Worm (Caenorhabditis elegans) whole organism, young adult: Measurements from ENCODE around the gene str-3.

Experiments used
- B0261.1 ChIP-seq: sonication (generic microtip); optimal IDR thresholded peaks from 2 replicates; lab custom pipeline; 2016; ENCODE audit warnings: mild to moderate bottlenecking, missing genetic modification characterization, moderate library complexity, missing compliant biosample characterization
- F10E7.11 ChIP-seq: sonication (generic microtip); optimal IDR thresholded peaks from 2 replicates; lab custom pipeline; 2017; ENCODE audit warnings: mild to moderate bottlenecking, missing genetic modification characterization, moderate library complexity, missing compliant biosample characterization
- F22D6.2 ChIP-seq: sonication (generic microtip); optimal IDR thresholded peaks from 2 replicates; lab custom pipeline; 2016; ENCODE audit warnings: mild to moderate bottlenecking, missing genetic modification characterization, missing compliant biosample characterization
- F37B4.10 ChIP-seq: fragments of 200-800 bp; sonication (Bioruptor generic); IDR thresholded peaks from 2 replicates; pipeline ENCODE4 v1.3.6; 2022; ENCODE audit warnings: missing genetic modification characterization, missing compliant biosample characterization
- K12H6.12 ChIP-seq: fragments of 200-800 bp; sonication (Bioruptor generic); optimal IDR thresholded peaks from 2 replicates; lab custom pipeline; 2018; ENCODE audit warnings: mild to moderate bottlenecking, missing genetic modification characterization, missing compliant biosample characterization
- Y53F4B.3 ChIP-seq: fragments of 200-800 bp; sonication (Bioruptor generic); IDR thresholded peaks from 2 replicates; pipeline ENCODE4 v1.3.6; 2022; ENCODE audit warnings: missing genetic modification reagents, missing genetic modification characterization, missing compliant biosample characterization
- Y56A3A.18 ChIP-seq: fragments of 200-800 bp; sonication (Bioruptor generic); IDR thresholded peaks from 2 replicates; pipeline ENCODE4 v1.3.6; 2022; ENCODE audit warnings: missing genetic modification reagents, missing genetic modification characterization, missing compliant biosample characterization
- Y79H2A.3 ChIP-seq: fragments of 200-800 bp; sonication (Bioruptor generic); conservative IDR thresholded peaks from 2 replicates; pipeline ENCODE4 v1.3.6; 2022; ENCODE audit warnings: missing genetic modification reagents, missing genetic modification characterization, missing compliant biosample characterization
- Y95B8A.8 ChIP-seq: fragments of 200-800 bp; sonication (Bioruptor generic); IDR thresholded peaks from 2 replicates; pipeline ENCODE4 v1.3.6; 2022; ENCODE audit warnings: missing genetic modification reagents, missing genetic modification characterization, missing compliant biosample characterization
- ZK185.1 ChIP-seq: sonication (generic microtip); optimal IDR thresholded peaks from 2 replicates; lab custom pipeline; 2016; ENCODE audit warnings: mild to moderate bottlenecking, missing genetic modification characterization, missing compliant biosample characterization; ENCODE audit not compliant: poor library complexity, severe bottlenecking
- akir-1 ChIP-seq: fragments of 200-800 bp; sonication (Bioruptor generic); optimal IDR thresholded peaks from 2 replicates; lab custom pipeline; 2018; ENCODE audit warnings: mild to moderate bottlenecking, missing genetic modification characterization, moderate library complexity, missing compliant biosample characterization
- attf-6 ChIP-seq: fragments of 200-800 bp; sonication (Bioruptor generic); IDR thresholded peaks from 2 replicates; pipeline ENCODE4 v1.3.6; 2022; ENCODE audit warnings: missing genetic modification reagents, missing genetic modification characterization, missing compliant biosample characterization
- ceh-27 ChIP-seq: fragments of 200-800 bp; sonication (Bioruptor generic); optimal IDR thresholded peaks from 2 replicates; lab custom pipeline; 2018; ENCODE audit warnings: mild to moderate bottlenecking, missing genetic modification characterization, moderate library complexity, missing compliant biosample characterization
- ceh-79 ChIP-seq: sonication (generic microtip); optimal IDR thresholded peaks from 2 replicates; lab custom pipeline; 2017; ENCODE audit warnings: mild to moderate bottlenecking, missing genetic modification characterization, missing compliant biosample characterization
- ceh-91 ChIP-seq: fragments of 200-800 bp; sonication (Bioruptor generic); IDR thresholded peaks from 2 replicates; pipeline ENCODE4 v1.3.6; 2022; ENCODE audit warnings: missing genetic modification reagents, missing genetic modification characterization, missing compliant biosample characterization
- die-1 ChIP-seq: sonication (generic microtip); optimal IDR thresholded peaks from 2 replicates; lab custom pipeline; 2016; ENCODE audit warnings: missing genotype, mild to moderate bottlenecking, missing genetic modification characterization, missing compliant biosample characterization
- dox-1 ChIP-seq: fragments of 200-800 bp; sonication (Bioruptor generic); IDR thresholded peaks from 2 replicates; pipeline ENCODE4 v1.3.6; 2022; ENCODE audit warnings: missing genetic modification reagents, missing genetic modification characterization, missing compliant biosample characterization
- dpff-1 ChIP-seq: sonication (generic microtip); optimal IDR thresholded peaks from 2 replicates; lab custom pipeline; 2017; ENCODE audit warnings: mild to moderate bottlenecking, missing genetic modification characterization, missing compliant biosample characterization
- dpl-1 ChIP-seq: fragments of 150-350 bp; optimal IDR thresholded peaks from 2 replicates; lab custom pipeline; 2014; ENCODE audit warnings: missing biosample characterization, missing genetic modification reagents, missing genetic modification characterization
- fkh-3 ChIP-seq: sonication (generic microtip); optimal IDR thresholded peaks from 2 replicates; lab custom pipeline; 2016; ENCODE audit warnings: mild to moderate bottlenecking, missing genetic modification characterization, missing compliant biosample characterization
- gei-17 ChIP-seq: fragments of 200-800 bp; sonication (Bioruptor generic); optimal IDR thresholded peaks from 2 replicates; lab custom pipeline; 2018; ENCODE audit warnings: mild to moderate bottlenecking, missing genetic modification characterization, missing compliant biosample characterization
- him-1 ChIP-seq: sonication (generic microtip); optimal IDR thresholded peaks from 2 replicates; lab custom pipeline; 2016; ENCODE audit warnings: missing genotype, missing genetic modification reagents, missing genetic modification characterization, missing compliant biosample characterization
- hlh-26 ChIP-seq: fragments of 200-800 bp; sonication (Bioruptor generic); conservative IDR thresholded peaks from 2 replicates; pipeline ENCODE4 v1.3.6; 2022; ENCODE audit warnings: missing genetic modification reagents, missing genetic modification characterization, missing compliant biosample characterization
- hrde-1 ChIP-seq: sonication (generic microtip); optimal IDR thresholded peaks from 2 replicates; lab custom pipeline; 2016; ENCODE audit warnings: missing genetic modification characterization, mild to moderate bottlenecking, missing compliant biosample characterization, moderate library complexity, missing genotype, missing genetic modification reagents, borderline replicate concordance
- hsf-1 ChIP-seq: fragments of 200-800 bp; sonication (Bioruptor generic); IDR thresholded peaks from 2 replicates; pipeline ENCODE4 v1.3.6; 2022; ENCODE audit warnings: missing genetic modification reagents, missing genetic modification characterization, missing compliant biosample characterization
- lin-54 ChIP-seq: fragments of 200-800 bp; sonication (Bioruptor generic); optimal IDR thresholded peaks from 2 replicates; lab custom pipeline; 2018; ENCODE audit warnings: mild to moderate bottlenecking, missing genetic modification characterization, missing compliant biosample characterization
- madf-6 ChIP-seq: fragments of 200-800 bp; sonication (Bioruptor generic); IDR thresholded peaks from 2 replicates; pipeline ENCODE4 v1.3.6; 2022; ENCODE audit warnings: missing genetic modification reagents, missing genetic modification characterization, missing compliant biosample characterization
- mcd-1 ChIP-seq: fragments of 200-800 bp; sonication (Bioruptor generic); IDR thresholded peaks from 2 replicates; pipeline ENCODE4 v1.3.6; 2022; ENCODE audit warnings: missing genetic modification reagents, missing genetic modification characterization, missing compliant biosample characterization
- mel-28 ChIP-seq: sonication (generic microtip); optimal IDR thresholded peaks from 2 replicates; lab custom pipeline; 2016; ENCODE audit warnings: borderline replicate concordance, mild to moderate bottlenecking, missing genetic modification characterization, missing compliant biosample characterization
- nhr-80 ChIP-seq: sonication (generic microtip); optimal IDR thresholded peaks from 2 replicates; lab custom pipeline; 2016; ENCODE audit warnings: missing genetic modification characterization, missing compliant biosample characterization
- sdz-38 ChIP-seq: sonication (generic microtip); optimal IDR thresholded peaks from 2 replicates; lab custom pipeline; 2016; ENCODE audit warnings: missing genotype, missing genetic modification characterization, missing compliant biosample characterization
- snpc-1.1 ChIP-seq: sonication (generic microtip); optimal IDR thresholded peaks from 2 replicates; lab custom pipeline; 2017; ENCODE audit warnings: missing genetic modification characterization, mild to moderate bottlenecking, missing compliant biosample characterization, antibody characterized with exemption, moderate library complexity, missing genotype, missing genetic modification reagents; ENCODE audit not compliant: insufficient read depth
- snpc-1.3 ChIP-seq: sonication (generic microtip); optimal IDR thresholded peaks from 2 replicates; lab custom pipeline; 2017; ENCODE audit warnings: missing genetic modification characterization, mild to moderate bottlenecking, missing compliant biosample characterization, antibody characterized with exemption, moderate library complexity, missing genotype, missing genetic modification reagents; ENCODE audit not compliant: insufficient read depth
- tbp1 ChIP-seq: fragments of 200-800 bp; sonication (Bioruptor generic); optimal IDR thresholded peaks from 2 replicates; lab custom pipeline; 2018; ENCODE audit warnings: mild to moderate bottlenecking, missing genetic modification characterization, missing compliant biosample characterization
- tlf-1 ChIP-seq: fragments of 200-800 bp; sonication (Bioruptor generic); optimal IDR thresholded peaks from 2 replicates; lab custom pipeline; 2018; ENCODE audit warnings: mild to moderate bottlenecking, missing genetic modification characterization, missing compliant biosample characterization
- unc-130 ChIP-seq: sonication (generic microtip); optimal IDR thresholded peaks from 2 replicates; lab custom pipeline; 2016; ENCODE audit warnings: missing genetic modification reagents, missing genetic modification characterization, missing compliant biosample characterization
- unc-62 ChIP-seq: fragments of 150-350 bp; optimal IDR thresholded peaks from 2 replicates; lab custom pipeline; 2014; ENCODE audit warnings: missing biosample characterization, missing genetic modification reagents, missing genetic modification characterization
- zim-3 ChIP-seq: sonication (generic microtip); optimal IDR thresholded peaks from 2 replicates; lab custom pipeline; 2017; ENCODE audit warnings: mild to moderate bottlenecking, missing genetic modification characterization, moderate library complexity, missing compliant biosample characterization
- ztf-22 ChIP-seq: fragments of 200-800 bp; sonication (Bioruptor generic); optimal IDR thresholded peaks from 2 replicates; lab custom pipeline; 2018; ENCODE audit warnings: mild to moderate bottlenecking, missing genetic modification characterization, moderate library complexity, missing compliant biosample characterization
- ztf-26 ChIP-seq: sonication (generic microtip); optimal IDR thresholded peaks from 2 replicates; lab custom pipeline; 2017; ENCODE audit warnings: missing genetic modification characterization, missing compliant biosample characterization

str-3 gene

DNA sequence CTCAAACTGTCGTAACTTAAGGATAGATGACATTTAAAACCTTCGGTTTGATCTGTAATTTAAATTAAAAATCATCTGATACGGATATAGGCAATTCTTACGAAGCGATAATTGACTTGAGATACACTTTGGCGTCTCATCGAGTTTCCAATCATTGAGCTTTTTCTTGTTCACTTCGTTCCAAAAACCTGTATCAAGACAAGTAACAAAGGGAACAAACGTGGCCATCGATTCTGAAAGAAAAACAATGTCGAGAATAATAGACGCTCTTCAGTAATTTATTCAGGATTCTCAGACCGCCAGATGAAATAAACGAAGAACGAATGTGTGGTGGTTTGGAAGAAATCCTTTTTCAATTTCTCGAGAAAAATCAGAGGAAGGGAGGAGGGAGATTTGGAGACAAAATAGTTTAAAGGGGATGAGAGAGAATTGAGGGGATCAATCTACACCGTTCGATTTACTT is 19.3 kb downstream of the str-3 start, which contains the start of gene atg-7 (continued):
- TF ChIP-seq ceh-91 (GFP tag; lab: Robert Waterston, UW) (no peak), ztf-26 (tag; lab: Kevin White, UChicago) (no peak), mel-28 (tag; lab: Kevin White, UChicago) (no peak), Y56A3A.18 (GFP tag; lab: Robert Waterston, UW) (0 out of 2 replicates have a peak, but pooled peaks have one; percentile 18), madf-6 (GFP tag; lab: Robert Waterston, UW) (peak; percentile 39), zim-3 (no peak), tbp1 (GFP tag; lab: Kevin White, UChicago) (no peak), Y95B8A.8 (GFP tag; lab: Robert Waterston, UW) (no peak), dox-1 (GFP tag; lab: Robert Waterston, UW) (no peak), unc-62 (GFP tag; lab: Kevin White, UChicago) (no peak), F10E7.11 (tag; lab: Kevin White, UChicago) (peak; percentile 60), F37B4.10 (no peak), akir-1 (GFP tag; lab: Kevin White, UChicago) (no peak), dpl-1 (GFP tag; lab: Kevin White, UChicago) (no peak), him-1 (peak; percentile 8)
- TF ChIP-seq, all 124 proteins: peak for 37

DNA sequence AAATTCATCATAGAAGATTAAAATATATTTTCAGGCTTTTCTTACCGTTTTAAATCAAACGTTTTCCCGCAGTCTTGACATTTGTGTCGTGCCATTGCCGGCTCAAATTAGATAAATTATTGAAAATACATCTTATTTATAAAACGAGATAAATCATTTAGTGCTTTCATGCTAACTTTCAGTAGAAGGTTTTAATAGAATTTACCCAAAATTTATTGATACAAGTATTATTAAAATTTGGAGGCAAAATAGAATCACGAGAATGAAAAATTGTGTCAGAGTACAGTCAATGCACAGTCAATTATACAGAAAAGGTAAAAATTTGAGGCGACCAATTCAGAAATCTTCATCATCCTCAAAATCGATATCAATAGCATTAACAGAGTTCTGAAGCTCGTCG is 21.7 kb downstream of the str-3 start, which contains the start of gene Y5F2A.4:
Gene Y5F2A.4, minus strand, starts transcription at position 101 of the 400 bp plus-strand sequence.
- TF ChIP-seq attf-6 (GFP tag; lab: Robert Waterston, UW) (no peak), K12H6.12 (tag; lab: Kevin White, UChicago) (no peak), ceh-27 (no peak), unc-62 (GFP tag; lab: Kevin White, UChicago) (no peak), ceh-79 (tag; lab: Kevin White, UChicago) (no peak), F22D6.2 (tag; lab: Kevin White, UChicago) (no peak), hsf-1 (GFP tag; lab: Robert Waterston, UW) (no peak), mcd-1 (GFP tag; lab: Robert Waterston, UW) (no peak), hrde-1 (tag; lab: Kevin White, UChicago) (no peak), nhr-80 (tag; lab: Kevin White, UChicago) (no peak), unc-130 (GFP tag; lab: Kevin White, UChicago) (no peak), zim-3 (no peak), Y79H2A.3 (no peak)

DNA sequence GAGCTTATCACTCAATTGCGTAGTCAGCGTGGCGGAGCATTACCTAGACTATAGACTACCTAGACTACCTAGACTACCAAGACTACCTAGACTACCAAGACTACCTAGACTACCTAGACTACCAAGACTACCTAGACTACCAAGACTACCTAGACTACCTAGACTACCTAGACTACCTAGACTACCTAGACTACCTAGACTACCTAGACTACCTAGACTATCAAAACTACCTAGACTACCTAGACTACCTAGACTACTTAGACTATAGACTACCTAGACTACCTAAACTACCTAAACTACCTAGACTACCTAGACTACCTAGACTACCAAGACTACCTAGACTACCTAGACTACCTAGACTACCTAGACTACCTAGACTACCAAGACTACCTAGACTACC is 29.3 kb downstream of the str-3 start:
- TF ChIP-seq ceh-27 (peak; percentile 5), ZK185.1 (tag; lab: Kevin White, UChicago) (peak; percentile 32)

DNA sequence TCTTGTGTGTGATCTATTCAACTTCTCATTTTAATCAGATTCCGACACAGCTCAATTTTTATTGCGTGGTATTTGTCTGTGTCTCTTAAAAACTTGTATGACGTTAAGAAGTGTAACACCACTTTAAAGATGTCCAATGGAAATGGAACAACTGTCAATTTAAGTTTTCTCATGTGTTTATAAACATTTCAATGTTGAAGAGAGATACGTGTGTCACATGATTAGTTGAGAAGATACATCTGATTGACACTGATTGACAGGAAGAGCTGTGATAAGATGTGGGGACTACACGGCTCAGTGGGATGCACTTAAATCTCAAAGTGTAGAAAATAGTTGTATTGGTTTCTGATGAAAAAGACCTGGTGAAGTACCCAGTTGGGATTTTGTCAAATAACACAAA is 31.9 kb downstream of the str-3 start:
- TF ChIP-seq hlh-26 (GFP tag; lab: Robert Waterston, UW), result no peak
- no peak for TF ChIP-seq lin-54 (GFP tag; lab: Kevin White, UChicago)
- TF ChIP-seq snpc-1.3, result no peak
- TF ChIP-seq dpff-1 (tag; lab: Kevin White, UChicago), result no peak
- no peak for TF ChIP-seq snpc-1.1 (tag; lab: Kevin White, UChicago)
- TF ChIP-seq sdz-38 (tag; lab: Kevin White, UChicago), result no peak
- TF ChIP-seq die-1 (tag; lab: Kevin White, UChicago), result no peak
- TF ChIP-seq fkh-3 (tag; lab: Kevin White, UChicago), result no peak
- no peak for TF ChIP-seq B0261.1
- TF ChIP-seq ztf-22 (GFP tag; lab: Kevin White, UChicago), result no peak
- no peak for TF ChIP-seq gei-17
- TF ChIP-seq Y53F4B.3 (GFP tag; lab: Robert Waterston, UW), result no peak
- TF ChIP-seq tlf-1 (GFP tag; lab: Kevin White, UChicago), result no peak
